Fruit fly (Drosophila melanogaster) whole organism, pupa: ENCODE measurements around the gene CG4382.

ENCODE experiments used
- CG13204 ChIP-seq: fragments of 200-800 bp; sonication (Bioruptor generic); optimal IDR thresholded peaks from 2 replicates; lab custom pipeline; 2018; ENCODE audit warnings: missing biosample characterization, mild to moderate bottlenecking, missing genetic modification characterization, moderate library complexity
- CG14655 ChIP-seq: fragments of 200-800 bp; sonication (Bioruptor generic); optimal IDR thresholded peaks from 3 replicates; lab custom pipeline; 2017; ENCODE audit warnings: mild to moderate bottlenecking, missing biosample characterization, missing genetic modification reagents, missing genetic modification characterization
- CG32121 ChIP-seq: fragments of 200-800 bp; sonication (Bioruptor generic); IDR thresholded peaks from 2 replicates; pipeline ENCODE4 v1.3.6; 2022; ENCODE audit warnings: missing biosample characterization, missing genetic modification characterization
- CG34367 ChIP-seq: fragments of 200-800 bp; sonication (Bioruptor generic); optimal IDR thresholded peaks from 2 replicates; lab custom pipeline; 2018; ENCODE audit warnings: missing biosample characterization, mild to moderate bottlenecking, missing genetic modification characterization
- Pif1B ChIP-seq: fragments of 200-800 bp; sonication (Bioruptor generic); optimal IDR thresholded peaks from 3 replicates; lab custom pipeline; 2016; ENCODE audit warnings: missing biosample characterization, missing genetic modification characterization
- Snoo ChIP-seq: fragments of 200-800 bp; sonication (Bioruptor generic); optimal IDR thresholded peaks from 3 replicates; lab custom pipeline; 2017; ENCODE audit warnings: missing biosample characterization, mild to moderate bottlenecking, missing genetic modification characterization, inconsistent platforms
- rn ChIP-seq: fragments of 200-800 bp; sonication (Bioruptor generic); IDR thresholded peaks from 2 replicates; pipeline ENCODE4 v1.3.6; 2022; ENCODE audit warnings: missing biosample characterization, missing genetic modification characterization

DNA sequence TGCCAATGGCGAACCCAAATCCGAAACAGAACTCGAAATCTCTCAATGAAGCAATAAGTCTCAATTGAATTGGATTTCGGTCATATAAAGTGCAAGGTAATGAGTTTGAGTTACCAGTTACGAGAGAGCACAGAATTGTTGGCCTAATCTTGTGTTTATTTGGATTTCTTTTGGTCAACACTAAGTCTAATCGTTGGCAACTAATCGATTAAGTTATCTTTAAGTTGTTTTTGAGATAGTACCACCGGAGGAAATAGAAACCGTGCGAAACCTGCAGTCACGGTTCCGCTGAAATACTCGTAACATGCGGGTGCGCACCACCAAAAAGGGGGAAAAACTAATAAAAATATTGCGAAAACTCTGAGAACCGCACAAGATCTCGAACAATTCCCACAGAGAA is 11.5 kb downstream of the CG4382 start, which contains the start of gene CG3841:
- TF ChIP-seq CG13204 (no peak), CG34367 (tag; lab: Kevin White, UChicago) (no peak), Pif1B (GFP tag; lab: Kevin White, UChicago) (no peak), CG14655 (GFP tag; lab: Kevin White, UChicago) (no peak), rn (GFP tag; lab: Robert Waterston, UW) (no peak), CG32121 (GFP tag; lab: Robert Waterston, UW) (no peak), Snoo (tag; lab: Kevin White, UChicago) (no peak)
